Worm (Caenorhabditis elegans) whole organism, L2 larva: ENCODE results near the gene F19B6.1.

Experiments used
- dmd-4 ChIP-seq: sonication (generic microtip); optimal IDR thresholded peaks from 2 replicates; lab custom pipeline; 2017; ENCODE audit warnings: missing biosample characterization, missing genetic modification characterization
- egl-27 ChIP-seq: sonication (generic microtip); optimal IDR thresholded peaks from 3 replicates; lab custom pipeline; 2017; ENCODE audit warnings: missing biosample characterization, missing genetic modification reagents, missing genetic modification characterization
- elt-1 ChIP-seq: fragments of 150-350 bp; optimal IDR thresholded peaks from 2 replicates; lab custom pipeline; 2014; ENCODE audit warnings: missing biosample characterization, missing genetic modification characterization
- gmeb-1 ChIP-seq: fragments of 150-350 bp; optimal IDR thresholded peaks from 2 replicates; lab custom pipeline; 2014; ENCODE audit warnings: missing biosample characterization, missing genetic modification characterization
- lsy-2 ChIP-seq, 2 experiments: fragments of 150-350 bp in 1 of 2; sonication (generic microtip) in 1 of 2; optimal IDR thresholded peaks; 2 replicates each; lab custom pipeline; 2014 to 2017; ENCODE audit warnings: missing biosample characterization in 2 of 2, missing genetic modification characterization in 2 of 2
- nhr-25 ChIP-seq: fragments of 150-350 bp; sonication (generic microtip); optimal IDR thresholded peaks from 3 replicates; lab custom pipeline; 2014; ENCODE audit warnings: missing biosample characterization, missing genetic modification characterization
- skn-1 ChIP-seq: sonication (generic microtip); optimal IDR thresholded peaks from 2 replicates; lab custom pipeline; 2017; ENCODE audit warnings: missing biosample characterization, missing genetic modification characterization
- zag-1 ChIP-seq: fragments of 150-350 bp; optimal IDR thresholded peaks from 2 replicates; lab custom pipeline; 2014; ENCODE audit warnings: missing biosample characterization, missing genetic modification characterization

DNA sequence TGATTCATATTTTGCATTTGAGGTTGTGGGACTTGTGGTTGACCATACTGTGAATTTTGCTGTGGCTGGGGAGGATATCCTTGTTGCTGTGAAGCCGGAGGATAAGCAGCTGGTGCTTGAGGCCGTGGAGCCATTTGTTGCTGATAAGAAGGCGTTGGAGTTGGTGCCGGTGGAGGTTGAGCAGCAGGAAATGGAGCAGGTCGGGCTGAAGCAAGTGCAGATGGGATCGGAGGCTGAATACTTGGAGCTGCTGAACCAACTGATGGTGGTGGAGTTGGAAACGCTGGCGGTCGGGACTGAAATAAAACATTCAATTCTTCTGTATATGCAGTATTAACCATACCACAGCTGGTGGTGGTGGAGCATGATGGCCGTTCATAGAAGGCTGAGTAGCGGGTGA lies 24.1 kb upstream of the F19B6.1 start:
- TF ChIP-seq egl-27 (tag; lab: Kevin White, UChicago) (no peak), lsy-2 (tag; optimal IDR thresholded peaks at IDR 0.05; lab: Kevin White, UChicago) (no peak), elt-1 (tag; lab: Kevin White, UChicago) (no peak), zag-1 (tag; lab: Kevin White, UChicago) (no peak), gmeb-1 (tag; lab: Kevin White, UChicago) (no peak), nhr-25 (tag; lab: Kevin White, UChicago) (no peak), dmd-4 (tag; lab: Kevin White, UChicago) (no peak), skn-1 (tag; lab: Kevin White, UChicago) (no peak)
